Worm (Caenorhabditis elegans) whole organism, L2 larva: ENCODE results near the gene Y47D3A.14.

Experiments used
- C34F6.9 ChIP-seq: fragments of 150-350 bp; optimal IDR thresholded peaks from 2 replicates; lab custom pipeline; 2014; ENCODE audit warnings: missing biosample characterization, missing genetic modification characterization
- R02D3.7 ChIP-seq: fragments of 150-350 bp; optimal IDR thresholded peaks from 2 replicates; lab custom pipeline; 2014; ENCODE audit warnings: missing biosample characterization, missing genetic modification characterization
- Y55F3AM.14 ChIP-seq: fragments of 200-800 bp; sonication (Bioruptor generic); optimal IDR thresholded peaks from 2 replicates; lab custom pipeline; 2018; ENCODE audit warnings: mild to moderate bottlenecking, missing genetic modification characterization, missing compliant biosample characterization
- ZK546.5 ChIP-seq: sonication (generic microtip); optimal IDR thresholded peaks from 2 replicates; lab custom pipeline; 2017; ENCODE audit warnings: missing biosample characterization, missing genetic modification characterization
- alr-1 ChIP-seq: fragments of 150-350 bp; optimal IDR thresholded peaks from 2 replicates; lab custom pipeline; 2014; ENCODE audit warnings: missing biosample characterization, missing genetic modification characterization
- aly-2 ChIP-seq: fragments of 150-350 bp; optimal IDR thresholded peaks from 2 replicates; lab custom pipeline; 2014; ENCODE audit warnings: missing biosample characterization, missing genetic modification characterization
- ama-1 ChIP-seq: fragments of 150-350 bp; optimal IDR thresholded peaks from 2 replicates; lab custom pipeline; 2018; ENCODE audit warnings: inconsistent platforms
- blmp-1 ChIP-seq: sonication (generic microtip); optimal IDR thresholded peaks from 2 replicates; lab custom pipeline; 2017; ENCODE audit warnings: missing genetic modification characterization, mild to moderate bottlenecking, missing compliant biosample characterization, antibody characterized with exemption, moderate library complexity; ENCODE audit not compliant: insufficient read depth
- ceh-82 ChIP-seq: fragments of 150-350 bp; optimal IDR thresholded peaks from 2 replicates; lab custom pipeline; 2014; ENCODE audit warnings: missing biosample characterization, missing genetic modification characterization
- crh-2 ChIP-seq: sonication (generic microtip); optimal IDR thresholded peaks from 2 replicates; lab custom pipeline; 2017; ENCODE audit warnings: missing biosample characterization, missing genetic modification characterization
- dmd-4 ChIP-seq: sonication (generic microtip); optimal IDR thresholded peaks from 2 replicates; lab custom pipeline; 2017; ENCODE audit warnings: missing biosample characterization, missing genetic modification characterization
- egl-27 ChIP-seq: sonication (generic microtip); optimal IDR thresholded peaks from 3 replicates; lab custom pipeline; 2017; ENCODE audit warnings: missing biosample characterization, missing genetic modification reagents, missing genetic modification characterization
- elt-1 ChIP-seq: fragments of 150-350 bp; optimal IDR thresholded peaks from 2 replicates; lab custom pipeline; 2014; ENCODE audit warnings: missing biosample characterization, missing genetic modification characterization
- elt-3 ChIP-seq: sonication (generic microtip); optimal IDR thresholded peaks from 2 replicates; lab custom pipeline; 2017; ENCODE audit warnings: missing biosample characterization, missing genetic modification characterization
- fos-1 ChIP-seq: fragments of 150-350 bp; optimal IDR thresholded peaks from 2 replicates; lab custom pipeline; 2014; ENCODE audit warnings: missing biosample characterization, missing genetic modification characterization
- gmeb-1 ChIP-seq: fragments of 150-350 bp; optimal IDR thresholded peaks from 2 replicates; lab custom pipeline; 2014; ENCODE audit warnings: missing biosample characterization, missing genetic modification characterization
- lin-11 ChIP-seq: fragments of 150-350 bp; sonication (generic microtip); optimal IDR thresholded peaks from 2 replicates; lab custom pipeline; 2014; ENCODE audit warnings: missing biosample characterization, missing genetic modification characterization, inconsistent platforms, mixed read lengths
- lin-13 ChIP-seq: fragments of 150-350 bp; optimal IDR thresholded peaks from 2 replicates; lab custom pipeline; 2014; ENCODE audit warnings: missing biosample characterization, missing genetic modification reagents, missing genetic modification characterization
- lin-39 ChIP-seq: fragments of 150-350 bp; optimal IDR thresholded peaks from 2 replicates; lab custom pipeline; 2014; ENCODE audit warnings: missing biosample characterization, missing genetic modification reagents, missing genetic modification characterization
- lsy-2 ChIP-seq, 2 experiments: fragments of 150-350 bp in 1 of 2; sonication (generic microtip) in 1 of 2; optimal IDR thresholded peaks; 2 replicates each; lab custom pipeline; 2014 to 2017; ENCODE audit warnings: missing biosample characterization in 2 of 2, missing genetic modification characterization in 2 of 2
- mab-5 ChIP-seq: fragments of 150-350 bp; optimal IDR thresholded peaks from 2 replicates; lab custom pipeline; 2014; ENCODE audit warnings: missing biosample characterization, missing genetic modification characterization
- mbf-1 ChIP-seq: sonication (generic microtip); optimal IDR thresholded peaks from 2 replicates; lab custom pipeline; 2017; ENCODE audit warnings: missing biosample characterization, missing genetic modification characterization
- mdl-1 ChIP-seq, 2 experiments: fragments of 150-350 bp in 1 of 2; sonication (generic microtip) in 1 of 2; optimal IDR thresholded peaks; 2 replicates each; lab custom pipeline; 2017; ENCODE audit warnings: missing biosample characterization in 2 of 2, missing genetic modification characterization in 2 of 2
- nhr-11 ChIP-seq: fragments of 150-350 bp; optimal IDR thresholded peaks from 2 replicates; lab custom pipeline; 2014; ENCODE audit warnings: missing biosample characterization, missing genetic modification characterization
- nhr-12 ChIP-seq: fragments of 150-350 bp; optimal IDR thresholded peaks from 2 replicates; lab custom pipeline; 2014; ENCODE audit warnings: missing biosample characterization, missing genetic modification characterization
- nhr-129 ChIP-seq: fragments of 150-350 bp; optimal IDR thresholded peaks from 2 replicates; lab custom pipeline; 2014; ENCODE audit warnings: missing biosample characterization, missing genetic modification characterization
- nhr-23 ChIP-seq: fragments of 150-350 bp; optimal IDR thresholded peaks from 2 replicates; lab custom pipeline; 2014; ENCODE audit warnings: missing biosample characterization, missing genetic modification reagents, missing genetic modification characterization
- nhr-237 ChIP-seq: fragments of 150-350 bp; optimal IDR thresholded peaks from 2 replicates; lab custom pipeline; 2014; ENCODE audit warnings: missing biosample characterization, missing genetic modification characterization
- nhr-25 ChIP-seq: fragments of 150-350 bp; sonication (generic microtip); optimal IDR thresholded peaks from 3 replicates; lab custom pipeline; 2014; ENCODE audit warnings: missing biosample characterization, missing genetic modification characterization
- peb-1 ChIP-seq: fragments of 150-350 bp; optimal IDR thresholded peaks from 2 replicates; lab custom pipeline; 2014; ENCODE audit warnings: missing biosample characterization, missing genetic modification characterization
- sem-4 ChIP-seq: fragments of 150-350 bp; optimal IDR thresholded peaks from 2 replicates; lab custom pipeline; 2014; ENCODE audit warnings: missing biosample characterization, missing genetic modification reagents, missing genetic modification characterization
- skn-1 ChIP-seq: sonication (generic microtip); optimal IDR thresholded peaks from 2 replicates; lab custom pipeline; 2017; ENCODE audit warnings: missing biosample characterization, missing genetic modification characterization
- sma-3 ChIP-seq: sonication (generic microtip); optimal IDR thresholded peaks from 2 replicates; lab custom pipeline; 2016; ENCODE audit warnings: missing genetic modification reagents, missing genetic modification characterization, missing compliant biosample characterization
- sma-9 ChIP-seq, 2 experiments: fragments of 150-350 bp in 1 of 2; sonication (generic microtip) in 1 of 2; optimal IDR thresholded peaks; 2 replicates each; lab custom pipeline; 2014 to 2016; ENCODE audit warnings: missing genetic modification characterization in 2 of 2, mild to moderate bottlenecking in 1 of 2, missing biosample characterization in 1 of 2, missing compliant biosample characterization in 1 of 2, missing genetic modification reagents in 1 of 2, moderate library complexity in 1 of 2
- snpc-4 ChIP-seq: fragments of 150-350 bp; optimal IDR thresholded peaks from 2 replicates; lab custom pipeline; 2014; ENCODE audit warnings: missing biosample characterization, missing genetic modification characterization
- unc-39 ChIP-seq: fragments of 150-350 bp; optimal IDR thresholded peaks from 2 replicates; lab custom pipeline; 2014; ENCODE audit warnings: missing biosample characterization, missing genetic modification characterization
- unc-62 ChIP-seq: fragments of 150-350 bp; optimal IDR thresholded peaks from 2 replicates; lab custom pipeline; 2014; ENCODE audit warnings: missing biosample characterization, missing genetic modification reagents, missing genetic modification characterization
- ztf-1 ChIP-seq: fragments of 200-800 bp; sonication (Bioruptor generic); conservative IDR thresholded peaks from 2 replicates; pipeline ENCODE4 v1.3.6; 2022; ENCODE audit warnings: missing genetic modification characterization, missing compliant biosample characterization
- ztf-11 ChIP-seq: sonication (generic microtip); optimal IDR thresholded peaks from 2 replicates; lab custom pipeline; 2017; ENCODE audit warnings: missing biosample characterization, missing genetic modification characterization

The Y47D3A.14 gene

DNA sequence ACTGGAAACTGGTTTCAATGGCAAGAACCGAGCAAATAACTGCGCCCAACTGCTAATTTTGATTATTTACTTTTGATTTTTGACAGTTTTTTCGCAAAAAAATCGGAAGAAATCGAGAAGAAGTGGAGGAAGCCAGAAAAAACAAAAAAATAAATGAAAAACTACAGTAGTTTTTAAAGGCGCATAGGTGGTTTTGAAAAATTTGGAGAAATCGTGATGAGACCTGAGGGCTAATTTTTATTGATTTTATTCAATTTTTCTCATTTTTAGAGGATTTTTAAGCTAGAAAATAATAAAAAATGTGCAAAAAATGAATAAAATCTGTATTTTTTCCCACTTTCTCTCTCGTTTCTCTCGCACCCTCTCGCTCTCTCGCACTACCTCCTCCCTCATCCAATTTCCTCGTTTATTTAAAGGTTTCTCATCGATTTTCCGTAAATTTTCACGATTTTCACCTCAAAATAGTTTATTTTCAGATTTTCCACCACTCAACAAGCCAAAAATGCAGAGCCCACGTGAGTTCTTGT, 38.0 kb upstream of the Y47D3A.14 start, which contains the start of gene Y47D3A.20:
Gene Y47D3A.20, plus strand, starts transcription at position 477 of the 527 bp plus-strand sequence.
- no peak for TF ChIP-seq ztf-11 (tag; lab: Kevin White, UChicago)
- TF ChIP-seq ceh-82 (tag; lab: Kevin White, UChicago): no peak
- TF ChIP-seq snpc-4 (tag; lab: Kevin White, UChicago): no peak
- TF ChIP-seq lin-13 (GFP tag; lab: Kevin White, UChicago): no peak
- TF ChIP-seq lsy-2 (tag; optimal IDR thresholded peaks at IDR 0.05; lab: Kevin White, UChicago): no peak
- TF ChIP-seq sma-3 (GFP tag; lab: Kevin White, UChicago): no peak
- TF ChIP-seq elt-3: no peak
- no peak for TF ChIP-seq gmeb-1 (tag; lab: Kevin White, UChicago)
- TF ChIP-seq elt-1 (tag; lab: Kevin White, UChicago): no peak
- TF ChIP-seq peb-1 (tag; lab: Kevin White, UChicago): no peak
- TF ChIP-seq skn-1 (tag; lab: Kevin White, UChicago): no peak
- TF ChIP-seq ztf-1: no peak
- TF ChIP-seq ama-1: no peak
- no peak for TF ChIP-seq mbf-1 (tag; lab: Kevin White, UChicago)
- TF ChIP-seq blmp-1 (tag; lab: Kevin White, UChicago): no peak
- TF ChIP-seq nhr-12 (tag; lab: Kevin White, UChicago): no peak
- no peak for TF ChIP-seq unc-62 (GFP tag; lab: Kevin White, UChicago)

DNA sequence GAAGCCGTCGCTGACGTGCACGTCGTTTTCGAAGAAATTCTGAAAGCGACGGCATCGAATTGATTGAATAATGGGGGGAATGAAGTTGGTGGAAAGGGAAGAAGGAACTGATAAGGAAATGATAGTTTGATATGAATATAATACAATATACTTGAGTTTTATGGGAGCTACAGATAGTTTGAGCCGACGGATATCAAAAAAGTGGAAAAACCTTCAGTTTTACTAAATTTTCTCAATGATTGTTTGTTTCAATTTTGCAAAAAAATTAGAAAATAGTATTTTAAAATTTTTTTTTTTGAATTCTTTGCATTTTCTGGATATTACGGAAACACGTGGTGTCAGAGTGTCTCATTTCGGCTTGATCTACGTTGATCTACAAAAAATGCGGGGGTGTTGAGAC, 34.1 kb upstream of the Y47D3A.14 start, which contains the start of gene obr-1:
Gene obr-1, minus strand, starts transcription at position 101 of the 400 bp plus-strand sequence.
- TF ChIP-seq dmd-4 (no peak), C34F6.9 (tag; lab: Kevin White, UChicago) (no peak), elt-1 (tag; lab: Kevin White, UChicago) (no peak), alr-1 (tag; lab: Kevin White, UChicago) (no peak), nhr-129 (tag; lab: Kevin White, UChicago) (no peak), unc-39 (tag; lab: Kevin White, UChicago) (no peak), egl-27 (tag; lab: Kevin White, UChicago) (no peak), peb-1 (tag; lab: Kevin White, UChicago) (no peak), nhr-12 (tag; lab: Kevin White, UChicago) (no peak), fos-1 (no peak), aly-2 (no peak), mbf-1 (tag; lab: Kevin White, UChicago) (no peak), elt-3 (no peak), lin-39 (tag; lab: Kevin White, UChicago) (no peak), nhr-23 (no peak), snpc-4 (tag; lab: Kevin White, UChicago) (no peak), blmp-1 (tag; lab: Kevin White, UChicago) (no peak)

ce11 chrIII:11269206-11269605, 32.5 kb upstream of the Y47D3A.14 start:
- TF ChIP-seq sma-9 (GFP tag; optimal IDR thresholded peaks at IDR 0.05; lab: Kevin White, UChicago) (no peak), sma-9 (tag; optimal IDR thresholded peaks at IDR 0.05; lab: Kevin White, UChicago) (no peak), fos-1 (peak; percentile 74), ZK546.5 (tag; lab: Kevin White, UChicago) (no peak)

- no peak for TF ChIP-seq blmp-1 (tag; lab: Kevin White, UChicago)
- peak; percentile 15 for TF ChIP-seq fos-1
These were observed 31.9 kb upstream of the Y47D3A.14 start for ce11 chrIII:11268532-11268931.

- TF ChIP-seq fos-1 (peak; percentile 42), skn-1 (tag; lab: Kevin White, UChicago) (no peak)
These were observed 30.7 kb upstream of the Y47D3A.14 start for ce11 chrIII:11267372-11267771.

- no peak for TF ChIP-seq Y55F3AM.14 (GFP tag; lab: Kevin White, UChicago)
- no peak for TF ChIP-seq snpc-4 (tag; lab: Kevin White, UChicago)
- TF ChIP-seq fos-1: no peak
- peak; percentile 31 for TF ChIP-seq sem-4 (tag; lab: Kevin White, UChicago)
- no peak for TF ChIP-seq mdl-1 (tag; optimal IDR thresholded peaks at IDR 0.05; lab: Kevin White, UChicago)
- no peak for TF ChIP-seq R02D3.7 (tag; lab: Kevin White, UChicago)
- TF ChIP-seq nhr-25 (tag; lab: Kevin White, UChicago): peak; percentile 88
- TF ChIP-seq sma-9 (GFP tag; optimal IDR thresholded peaks at IDR 0.05; lab: Kevin White, UChicago): no peak
- no peak for TF ChIP-seq sma-9 (tag; optimal IDR thresholded peaks at IDR 0.05; lab: Kevin White, UChicago)
- TF ChIP-seq nhr-11 (tag; lab: Kevin White, UChicago): no peak
- TF ChIP-seq mbf-1 (tag; lab: Kevin White, UChicago): no peak
- TF ChIP-seq lin-13 (GFP tag; lab: Kevin White, UChicago): no peak
- no peak for TF ChIP-seq lin-39 (tag; lab: Kevin White, UChicago)
- TF ChIP-seq sma-3 (GFP tag; lab: Kevin White, UChicago): peak; percentile 3
- TF ChIP-seq crh-2 (tag; lab: Kevin White, UChicago): no peak
- no peak for TF ChIP-seq ZK546.5 (tag; lab: Kevin White, UChicago)
- TF ChIP-seq unc-62 (GFP tag; lab: Kevin White, UChicago): no peak
- TF ChIP-seq lin-11: no peak
- no peak for TF ChIP-seq mab-5 (tag; lab: Kevin White, UChicago)
- TF ChIP-seq nhr-237 (tag; lab: Kevin White, UChicago): no peak
- TF ChIP-seq unc-39 (tag; lab: Kevin White, UChicago): no peak
- TF ChIP-seq lsy-2 (tag; optimal IDR thresholded peaks at IDR 0.05; lab: Kevin White, UChicago): no peak
- TF ChIP-seq gmeb-1 (tag; lab: Kevin White, UChicago): no peak
- TF ChIP-seq blmp-1 (tag; lab: Kevin White, UChicago): peak; percentile 88
- no peak for TF ChIP-seq peb-1 (tag; lab: Kevin White, UChicago)
- TF ChIP-seq C34F6.9 (tag; lab: Kevin White, UChicago): peak; percentile 12
These were observed 25.4 kb upstream of the Y47D3A.14 start for ce11 chrIII:11262089-11262488.
